Worm (Caenorhabditis elegans): ENCODE data around the gene hlh-3.

ce11 chrII:9117789-9118242 lies 31.4 kb downstream of the hlh-3 start:
- TF ChIP-seq blmp-1 (tag; optimal IDR thresholded peaks at IDR 0.05), result no peak
- no peak for TF ChIP-seq elt-1 (tag; optimal IDR thresholded peaks at IDR 0.05; ENCODE audit: borderline replicate concordance, insufficient read depth)
- TF ChIP-seq nhr-12 (tag; optimal IDR thresholded peaks at IDR 0.05), result no peak
- no peak for TF ChIP-seq unc-62 (GFP tag; optimal IDR thresholded peaks at IDR 0.05)
- TF ChIP-seq pha-4 (tag; optimal IDR thresholded peaks at IDR 0.05), result no peak
- no peak for TF ChIP-seq elt-3 (tag; optimal IDR thresholded peaks at IDR 0.05)
- TF ChIP-seq snpc-4 (tag; optimal IDR thresholded peaks at IDR 0.05), result no peak
- no peak for TF ChIP-seq nhr-237 (tag; optimal IDR thresholded peaks at IDR 0.05)
